Worm (Caenorhabditis elegans): Measurements from ENCODE around the gene clec-54.
A peak's percentile ranks its signal among the peaks of the same experiment; 100 is the strongest.

- TF ChIP-seq nhr-77 (tag; optimal IDR thresholded peaks at IDR 0.05) (no peak), snu-23 (GFP tag; optimal IDR thresholded peaks at IDR 0.05) (peak; percentile 18), dpl-1 (GFP tag; optimal IDR thresholded peaks at IDR 0.05) (no peak), ets-5 (GFP tag; IDR thresholded peaks at IDR 0.05) (no peak), ztf-4 (tag; optimal IDR thresholded peaks at IDR 0.05) (no peak), lin-13 (GFP tag; optimal IDR thresholded peaks at IDR 0.05) (no peak), aly-2 (tag; optimal IDR thresholded peaks at IDR 0.05) (no peak), pax-3 (tag; optimal IDR thresholded peaks at IDR 0.05) (no peak), unc-98 (GFP tag; IDR thresholded peaks at IDR 0.05) (no peak)
Observed at ce11 chrV:14506713-14507675, 30.3 kb downstream of the clec-54 start.
